Fruit fly (Drosophila melanogaster) whole organism, adult: ENCODE data around the gene Try29F.

ENCODE experiments used
- CG11617 ChIP-seq: fragments of 200-800 bp; sonication (Bioruptor generic); optimal IDR thresholded peaks from 2 replicates; lab custom pipeline; 2017; ENCODE audit warnings: mild to moderate bottlenecking, missing biosample characterization, missing genetic modification reagents, missing genetic modification characterization
- CG12768 ChIP-seq: fragments of 200-800 bp; sonication (Bioruptor generic); optimal IDR thresholded peaks from 2 replicates; lab custom pipeline; 2017; ENCODE audit warnings: missing biosample characterization, missing genetic modification characterization, mild to moderate bottlenecking, moderate library complexity, missing genetic modification reagents
- CG14711 ChIP-seq: fragments of 200-800 bp; sonication (Bioruptor generic); optimal IDR thresholded peaks from 2 replicates; lab custom pipeline; 2018; ENCODE audit warnings: missing biosample characterization, mild to moderate bottlenecking, missing genetic modification characterization, moderate library complexity
- CG1620 ChIP-seq: fragments of 200-800 bp; sonication (Bioruptor generic); optimal IDR thresholded peaks from 2 replicates; lab custom pipeline; 2016; ENCODE audit warnings: missing biosample characterization, missing genetic modification characterization
- CG33017 ChIP-seq: fragments of 200-800 bp; sonication (Bioruptor generic); optimal IDR thresholded peaks from 2 replicates; lab custom pipeline; 2018; ENCODE audit warnings: missing biosample characterization, mild to moderate bottlenecking, missing genetic modification characterization, moderate library complexity
- CG5204 ChIP-seq: fragments of 200-800 bp; sonication (Bioruptor generic); optimal IDR thresholded peaks from 2 replicates; lab custom pipeline; 2016; ENCODE audit warnings: missing biosample characterization, missing genetic modification characterization
- CG7045 ChIP-seq: fragments of 200-800 bp; sonication (Bioruptor generic); optimal IDR thresholded peaks from 2 replicates; lab custom pipeline; 2017; ENCODE audit warnings: missing biosample characterization, mild to moderate bottlenecking, missing genetic modification characterization
- CG7101 ChIP-seq: fragments of 200-800 bp; sonication (Bioruptor generic); optimal IDR thresholded peaks from 2 replicates; lab custom pipeline; 2018; ENCODE audit warnings: missing biosample characterization, mild to moderate bottlenecking, missing genetic modification characterization, moderate library complexity
- Crg-1 ChIP-seq: fragments of 200-800 bp; sonication (Bioruptor generic); optimal IDR thresholded peaks from 2 replicates; lab custom pipeline; 2016; ENCODE audit warnings: missing biosample characterization, missing genetic modification characterization
- Hr96 ChIP-seq: fragments of 200-800 bp; sonication (Bioruptor generic); optimal IDR thresholded peaks from 2 replicates; lab custom pipeline; 2016; ENCODE audit warnings: missing biosample characterization, missing genetic modification characterization
- Mnt ChIP-seq: fragments of 200-800 bp; sonication (Bioruptor generic); optimal IDR thresholded peaks from 2 replicates; lab custom pipeline; 2016; ENCODE audit warnings: missing biosample characterization, mild to moderate bottlenecking, missing genetic modification characterization
- bab1 ChIP-seq: fragments of 200-800 bp; sonication (Bioruptor generic); optimal IDR thresholded peaks from 3 replicates; lab custom pipeline; 2019; ENCODE audit warnings: missing biosample characterization, mild to moderate bottlenecking, missing genetic modification characterization, moderate library complexity
- cic ChIP-seq: fragments of 200-800 bp; sonication (Bioruptor generic); optimal IDR thresholded peaks from 2 replicates; lab custom pipeline; 2017; ENCODE audit warnings: missing biosample characterization, mild to moderate bottlenecking, missing genetic modification characterization, moderate library complexity
- cnc ChIP-seq, 2 experiments: fragments of >200 bp; optimal IDR thresholded peaks; 2 replicates each; lab custom pipeline; 2017
- kay ChIP-seq: fragments of 200-800 bp; sonication (Bioruptor generic); peaks from one replicate; lab custom pipeline; 2016; ENCODE audit warnings: missing biosample characterization, missing genetic modification characterization, borderline replicate concordance
- ovo ChIP-seq: fragments of 200-800 bp; sonication (Bioruptor generic); optimal IDR thresholded peaks from 2 replicates; lab custom pipeline; 2016; ENCODE audit warnings: missing biosample characterization, missing genetic modification characterization
- pad ChIP-seq: fragments of 200-800 bp; sonication (Bioruptor generic); optimal IDR thresholded peaks from 3 replicates; lab custom pipeline; 2017; ENCODE audit warnings: missing biosample characterization, missing genetic modification characterization, mild to moderate bottlenecking, moderate library complexity, missing genetic modification reagents
- tj ChIP-seq: fragments of 200-800 bp; sonication (Bioruptor generic); optimal IDR thresholded peaks from 3 replicates; lab custom pipeline; 2017; ENCODE audit warnings: missing biosample characterization, mild to moderate bottlenecking, missing genetic modification characterization, moderate library complexity
- toe ChIP-seq: fragments of 200-800 bp; sonication (Bioruptor generic); optimal IDR thresholded peaks from 2 replicates; lab custom pipeline; 2016; ENCODE audit warnings: missing biosample characterization, missing genetic modification characterization

Gene Try29F

dm6 chr2L:8962254-8962653, 36.1 kb upstream of the Try29F start, which contains the start of the genes CG9525 and CG32985:
Gene CG9525, minus strand, starts transcription at chr2L:8962354.
Gene CG32985, plus strand, starts transcription at chr2L:8962533.
- TF ChIP-seq Mnt (GFP tag; lab: Kevin White, UChicago) (no peak), ovo (GFP tag; lab: Kevin White, UChicago) (no peak), Hr96 (GFP tag; lab: Kevin White, UChicago) (no peak), CG14711 (tag; lab: Kevin White, UChicago) (no peak), CG11617 (GFP tag; lab: Kevin White, UChicago) (no peak), toe (no peak), CG33017 (no peak), CG1620 (no peak), Crg-1 (GFP tag; lab: Kevin White, UChicago) (no peak), CG5204 (GFP tag; lab: Kevin White, UChicago) (no peak), CG7045 (no peak), bab1 (GFP tag; lab: Kevin White, UChicago) (no peak), kay (GFP tag; lab: Kevin White, UChicago) (no peak)

- TF ChIP-seq pad (GFP tag; lab: Kevin White, UChicago) (no peak), kay (GFP tag; lab: Kevin White, UChicago) (peak; percentile 37), Hr96 (GFP tag; lab: Kevin White, UChicago) (no peak)
Observed at dm6 chr2L:8964657-8965056, 33.7 kb upstream of the Try29F start, which contains the start of gene CG32984. Gene CG32984, plus strand, starts transcription at chr2L:8964957.

dm6 chr2L:8967235-8967634, 31.1 kb upstream of the Try29F start, which contains the start of gene CG18088:
Gene CG18088, plus strand, starts transcription at chr2L:8967535.
- TF ChIP-seq CG1620 (no peak), CG5204 (GFP tag; lab: Kevin White, UChicago) (no peak), kay (GFP tag; lab: Kevin White, UChicago) (no peak), Mnt (GFP tag; lab: Kevin White, UChicago) (no peak), ovo (GFP tag; lab: Kevin White, UChicago) (no peak), Crg-1 (GFP tag; lab: Kevin White, UChicago) (no peak), CG14711 (tag; lab: Kevin White, UChicago) (no peak), Hr96 (GFP tag; lab: Kevin White, UChicago) (no peak)

dm6 chr2L:8972905-8973304, 25.4 kb upstream of the Try29F start:
- TF ChIP-seq Hr96 (GFP tag; lab: Kevin White, UChicago) (no peak), ovo (GFP tag; lab: Kevin White, UChicago) (no peak), bab1 (GFP tag; lab: Kevin White, UChicago) (no peak), toe (no peak), tj (no peak), CG14711 (tag; lab: Kevin White, UChicago) (no peak), CG1620 (no peak), CG7045 (no peak), CG7101 (tag; lab: Kevin White, UChicago) (no peak), CG5204 (GFP tag; lab: Kevin White, UChicago) (no peak), kay (GFP tag; lab: Kevin White, UChicago) (no peak), pad (GFP tag; lab: Kevin White, UChicago) (no peak), CG33017 (no peak)

- TF ChIP-seq CG1620 (no peak), CG7101 (tag; lab: Kevin White, UChicago) (no peak), CG14711 (tag; lab: Kevin White, UChicago) (no peak)
Observed at dm6 chr2L:8974506-8974905, 23.8 kb upstream of the Try29F start.

- no peak for TF ChIP-seq cnc (optimal IDR thresholded peaks at IDR 0.05; lab: Kevin White, UChicago)
- no peak for TF ChIP-seq toe
- TF ChIP-seq CG12768 (GFP tag; lab: Kevin White, UChicago): no peak
- TF ChIP-seq pad (GFP tag; lab: Kevin White, UChicago): no peak
- no peak for TF ChIP-seq Hr96 (GFP tag; lab: Kevin White, UChicago)
- no peak for TF ChIP-seq ovo (GFP tag; lab: Kevin White, UChicago)
- no peak for TF ChIP-seq bab1 (GFP tag; lab: Kevin White, UChicago)
- TF ChIP-seq CG1620: no peak
- no peak for TF ChIP-seq tj
- TF ChIP-seq CG7101 (tag; lab: Kevin White, UChicago): no peak
- no peak for TF ChIP-seq cic (GFP tag; lab: Kevin White, UChicago)
- no peak for TF ChIP-seq CG33017
- TF ChIP-seq CG7045: no peak
- TF ChIP-seq Mnt (GFP tag; lab: Kevin White, UChicago): no peak
- no peak for TF ChIP-seq kay (GFP tag; lab: Kevin White, UChicago)
- TF ChIP-seq CG11617 (GFP tag; lab: Kevin White, UChicago): no peak
- no peak for TF ChIP-seq CG5204 (GFP tag; lab: Kevin White, UChicago)
Observed at dm6 chr2L:8975328-8975727, 23.0 kb upstream of the Try29F start, which contains the start of gene CG9541. Gene CG9541, minus strand, starts transcription at chr2L:8975428.

dm6 chr2L:8980359-8980758, 18.0 kb upstream of the Try29F start, which contains the start of gene CG18662:
Gene CG18662, plus strand, starts transcription at chr2L:8980659.
- TF ChIP-seq kay (GFP tag; lab: Kevin White, UChicago) (peak; percentile 69), cnc (optimal IDR thresholded peaks at IDR 0.05; lab: Kevin White, UChicago) (no peak), bab1 (GFP tag; lab: Kevin White, UChicago) (no peak)
